Worm (Caenorhabditis elegans) whole organism, L1 larva: ENCODE measurements around the gene mop-25.2.

Experiments
- egl-27 ChIP-seq, 2 experiments: fragments of 150-350 bp in 1 of 2; sonication (generic microtip); optimal IDR thresholded peaks; 3 replicates each; lab custom pipeline; 2017 to 2018; ENCODE audit warnings: missing biosample characterization in 2 of 2, missing genetic modification characterization in 2 of 2, missing genetic modification reagents in 2 of 2
- nhr-47 ChIP-seq: sonication (generic microtip); optimal IDR thresholded peaks from 2 replicates; lab custom pipeline; 2016; ENCODE audit warnings: mild to moderate bottlenecking, missing genetic modification characterization, moderate library complexity, missing compliant biosample characterization
- snpc-4 ChIP-seq: fragments of 150-350 bp; optimal IDR thresholded peaks from 2 replicates; lab custom pipeline; 2014; ENCODE audit warnings: missing biosample characterization, missing genetic modification characterization

DNA sequence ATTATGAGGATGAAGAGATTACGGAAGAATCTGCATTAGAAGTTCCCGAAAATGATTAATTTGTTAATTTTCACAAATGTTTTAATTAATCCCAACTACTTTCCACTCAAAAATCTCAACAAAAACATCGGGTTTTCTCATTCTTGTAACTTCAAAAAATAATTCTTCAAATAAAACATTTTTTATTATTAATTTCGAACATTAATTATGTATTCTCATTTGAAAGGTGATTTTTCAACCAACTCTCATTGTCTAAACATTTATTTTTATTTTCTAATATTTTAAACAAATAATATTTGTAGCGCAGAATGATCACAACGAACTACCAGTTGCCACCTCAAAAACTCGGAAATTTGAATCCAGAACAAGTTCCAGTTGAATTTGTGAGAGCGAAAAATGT, 32.2 kb downstream of the mop-25.2 start, which contains the start of gene ZK1320.7:
- TF ChIP-seq egl-27 (tag; optimal IDR thresholded peaks at IDR 0.05; lab: Kevin White, UChicago): no peak
- TF ChIP-seq snpc-4 (tag; lab: Kevin White, UChicago): no peak
- no peak for TF ChIP-seq nhr-47 (tag; lab: Kevin White, UChicago)
